Worm (Caenorhabditis elegans) whole organism, L3 larva: ENCODE measurements around the gene T20F7.3.

Experiments
- ceh-16 ChIP-seq: sonication (generic microtip); optimal IDR thresholded peaks from 2 replicates; lab custom pipeline; 2017; ENCODE audit warnings: missing biosample characterization, missing genetic modification characterization
- ceh-82 ChIP-seq: fragments of 150-350 bp; optimal IDR thresholded peaks from 2 replicates; lab custom pipeline; 2014; ENCODE audit warnings: missing biosample characterization, missing genetic modification characterization
- daf-12 ChIP-seq: fragments of 150-350 bp; optimal IDR thresholded peaks from 2 replicates; lab custom pipeline; 2014; ENCODE audit warnings: missing biosample characterization, missing genetic modification reagents, missing genetic modification characterization
- fkh-10 ChIP-seq: sonication (generic microtip); optimal IDR thresholded peaks from 2 replicates; lab custom pipeline; 2017; ENCODE audit warnings: missing biosample characterization, missing genetic modification reagents, missing genetic modification characterization
- nhr-11 ChIP-seq: fragments of 150-350 bp; optimal IDR thresholded peaks from 2 replicates; lab custom pipeline; 2014; ENCODE audit warnings: missing biosample characterization, missing genetic modification characterization
- nhr-237 ChIP-seq: fragments of 150-350 bp; optimal IDR thresholded peaks from 2 replicates; lab custom pipeline; 2014; ENCODE audit warnings: missing biosample characterization, missing genetic modification characterization
- unc-39 ChIP-seq: sonication (generic microtip); optimal IDR thresholded peaks from 4 replicates; lab custom pipeline; 2017; ENCODE audit warnings: missing biosample characterization, missing genetic modification characterization
- zag-1 ChIP-seq: fragments of 150-350 bp; optimal IDR thresholded peaks from 2 replicates; lab custom pipeline; 2014; ENCODE audit warnings: missing biosample characterization, missing genetic modification characterization

DNA sequence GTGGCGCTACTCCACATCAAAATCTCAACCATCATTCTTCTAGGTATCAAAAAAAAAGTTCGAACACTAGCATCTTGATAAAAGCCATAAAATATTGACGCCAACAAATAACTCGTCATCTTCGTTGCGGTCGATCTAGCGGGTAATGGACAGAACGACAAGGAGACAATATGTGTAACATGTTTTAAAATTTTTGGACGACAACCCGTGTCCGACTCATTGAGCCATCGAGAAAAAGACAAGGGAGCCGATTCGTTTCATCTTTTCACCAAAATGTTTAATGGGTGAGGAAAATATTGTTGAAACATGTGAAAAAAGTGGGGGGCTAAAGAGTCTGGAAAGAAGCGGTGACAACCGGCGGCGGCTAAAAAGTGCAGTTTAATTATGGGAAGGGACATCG lies 38.7 kb upstream of the T20F7.3 start:
- TF ChIP-seq unc-39 (tag; lab: Kevin White, UChicago) (no peak), zag-1 (no peak), nhr-237 (tag; lab: Kevin White, UChicago) (no peak), nhr-11 (tag; lab: Kevin White, UChicago) (no peak), ceh-16 (tag; lab: Kevin White, UChicago) (no peak), daf-12 (no peak), fkh-10 (GFP tag; lab: Kevin White, UChicago) (no peak), ceh-82 (tag; lab: Kevin White, UChicago) (no peak)
